Worm (Caenorhabditis elegans) whole organism, young adult: ENCODE results near the gene C54E4.12.
A peak's percentile ranks its signal among the peaks of the same experiment; 100 is the strongest.

Source experiments
- B0336.3 ChIP-seq: fragments of 200-800 bp; sonication (Bioruptor generic); IDR thresholded peaks from 2 replicates; pipeline ENCODE4 v1.3.6; 2022; ENCODE audit warnings: missing genetic modification characterization, missing compliant biosample characterization
- D2030.7 ChIP-seq: fragments of 200-800 bp; sonication (Bioruptor generic); IDR thresholded peaks from 2 replicates; pipeline ENCODE4 v1.3.6; 2022; ENCODE audit warnings: missing genetic modification reagents, missing genetic modification characterization, missing compliant biosample characterization
- F55B11.4 ChIP-seq: sonication (generic microtip); optimal IDR thresholded peaks from 2 replicates; lab custom pipeline; 2016; ENCODE audit warnings: missing compliant biosample characterization, missing genetic modification characterization, borderline replicate concordance; ENCODE audit not compliant: insufficient read depth
- Y53F4B.3 ChIP-seq: fragments of 200-800 bp; sonication (Bioruptor generic); IDR thresholded peaks from 2 replicates; pipeline ENCODE4 v1.3.6; 2022; ENCODE audit warnings: missing genetic modification reagents, missing genetic modification characterization, missing compliant biosample characterization
- Y56A3A.18 ChIP-seq: fragments of 200-800 bp; sonication (Bioruptor generic); IDR thresholded peaks from 2 replicates; pipeline ENCODE4 v1.3.6; 2022; ENCODE audit warnings: missing genetic modification reagents, missing genetic modification characterization, missing compliant biosample characterization
- Y67H2A.10 ChIP-seq: fragments of 200-800 bp; sonication (Bioruptor generic); conservative IDR thresholded peaks from 2 replicates; pipeline ENCODE4 v1.3.6; 2022; ENCODE audit warnings: missing genetic modification reagents, missing genetic modification characterization, missing compliant biosample characterization
- aptf-3 ChIP-seq: fragments of 200-800 bp; sonication (Bioruptor generic); IDR thresholded peaks from 2 replicates; pipeline ENCODE4 v1.3.6; 2022; ENCODE audit warnings: missing genetic modification characterization, missing compliant biosample characterization
- attf-5 ChIP-seq: fragments of 200-800 bp; sonication (Bioruptor generic); optimal IDR thresholded peaks from 2 replicates; lab custom pipeline; 2018; ENCODE audit warnings: mild to moderate bottlenecking, missing genetic modification characterization, missing compliant biosample characterization
- bed-1 ChIP-seq: fragments of 200-800 bp; sonication (Bioruptor generic); IDR thresholded peaks from 2 replicates; pipeline ENCODE4 v1.3.6; 2022; ENCODE audit warnings: missing genetic modification reagents, missing genetic modification characterization, missing compliant biosample characterization
- ceh-91 ChIP-seq: fragments of 200-800 bp; sonication (Bioruptor generic); IDR thresholded peaks from 2 replicates; pipeline ENCODE4 v1.3.6; 2022; ENCODE audit warnings: missing genetic modification reagents, missing genetic modification characterization, missing compliant biosample characterization
- egrh-3 ChIP-seq: fragments of 200-800 bp; sonication (Bioruptor generic); IDR thresholded peaks from 2 replicates; pipeline ENCODE4 v1.3.6; 2022; ENCODE audit warnings: missing genetic modification reagents, missing genetic modification characterization, missing compliant biosample characterization
- ekl-4 ChIP-seq: fragments of 200-800 bp; sonication (Bioruptor generic); IDR thresholded peaks from 2 replicates; pipeline ENCODE4 v1.3.6; 2022; ENCODE audit warnings: missing genetic modification reagents, missing genetic modification characterization, missing compliant biosample characterization
- let-607 ChIP-seq, 2 experiments: fragments of 200-800 bp in 1 of 2; sonication (Bioruptor generic) in 1 of 2; sonication (generic microtip) in 1 of 2; optimal IDR thresholded peaks; 2 replicates each; lab custom pipeline; 2016 to 2018; ENCODE audit warnings: mild to moderate bottlenecking in 2 of 2, missing compliant biosample characterization in 2 of 2, missing genetic modification characterization in 2 of 2, moderate library complexity in 2 of 2, missing genotype in 1 of 2
- lin-35 ChIP-seq, 3 experiments: fragments of 150-350 bp in 2 of 3; sonication (generic microtip) in 1 of 3; optimal IDR thresholded peaks; 2 replicates each; lab custom pipeline; 2014 to 2018; ENCODE audit warnings: missing biosample characterization in 3 of 3, missing genetic modification characterization in 3 of 3, missing genetic modification reagents in 3 of 3
- lir-1 ChIP-seq: fragments of 200-800 bp; sonication (Bioruptor generic); conservative IDR thresholded peaks from 2 replicates; pipeline ENCODE4 v1.3.6; 2022; ENCODE audit warnings: missing genetic modification reagents, missing genetic modification characterization, missing compliant biosample characterization
- lsl-1 ChIP-seq: fragments of 200-800 bp; sonication (Bioruptor generic); optimal IDR thresholded peaks from 2 replicates; lab custom pipeline; 2018; ENCODE audit warnings: mild to moderate bottlenecking, missing genetic modification characterization, moderate library complexity, missing compliant biosample characterization
- madf-6 ChIP-seq: fragments of 200-800 bp; sonication (Bioruptor generic); IDR thresholded peaks from 2 replicates; pipeline ENCODE4 v1.3.6; 2022; ENCODE audit warnings: missing genetic modification reagents, missing genetic modification characterization, missing compliant biosample characterization
- nfya-1 ChIP-seq: sonication (generic microtip); optimal IDR thresholded peaks from 2 replicates; lab custom pipeline; 2017; ENCODE audit warnings: antibody characterized with exemption, missing compliant biosample characterization, missing genetic modification characterization, borderline replicate concordance; ENCODE audit not compliant: insufficient read depth
- nfya-2 ChIP-seq: fragments of 200-800 bp; sonication (Bioruptor generic); IDR thresholded peaks from 2 replicates; pipeline ENCODE4 v1.3.6; 2022; ENCODE audit warnings: missing genetic modification reagents, missing genetic modification characterization, missing compliant biosample characterization
- nhr-27 ChIP-seq: fragments of 200-800 bp; sonication (Bioruptor generic); optimal IDR thresholded peaks from 2 replicates; lab custom pipeline; 2018; ENCODE audit warnings: mild to moderate bottlenecking, missing genetic modification characterization, moderate library complexity, missing compliant biosample characterization
- nhr-90 ChIP-seq: sonication (generic microtip); optimal IDR thresholded peaks from 2 replicates; lab custom pipeline; 2016; ENCODE audit warnings: missing genotype, mild to moderate bottlenecking, missing genetic modification characterization, missing compliant biosample characterization
- pha-4 ChIP-seq: fragments of 150-350 bp; sonication (generic microtip); optimal IDR thresholded peaks from 2 replicates; lab custom pipeline; 2014; ENCODE audit warnings: missing biosample characterization, missing genetic modification reagents, missing genetic modification characterization
- rcor-1 ChIP-seq: fragments of 200-800 bp; sonication (Bioruptor generic); IDR thresholded peaks from 2 replicates; pipeline ENCODE4 v1.3.6; 2022; ENCODE audit warnings: missing genetic modification reagents, missing genetic modification characterization, missing compliant biosample characterization
- sdz-38 ChIP-seq: sonication (generic microtip); optimal IDR thresholded peaks from 2 replicates; lab custom pipeline; 2016; ENCODE audit warnings: missing genotype, missing genetic modification characterization, missing compliant biosample characterization
- snpc-1.1 ChIP-seq: sonication (generic microtip); optimal IDR thresholded peaks from 2 replicates; lab custom pipeline; 2017; ENCODE audit warnings: missing genetic modification characterization, mild to moderate bottlenecking, missing compliant biosample characterization, antibody characterized with exemption, moderate library complexity, missing genotype, missing genetic modification reagents; ENCODE audit not compliant: insufficient read depth
- snpc-4 ChIP-seq, 5 experiments: fragments of 150-350 bp in 1 of 5; sonication (generic microtip) in 4 of 5; optimal IDR thresholded peaks; 2 replicates each; lab custom pipeline; 2014 to 2018; ENCODE audit warnings: missing genetic modification characterization in 5 of 5, missing biosample characterization in 3 of 5, antibody characterized with exemption in 2 of 5, mild to moderate bottlenecking in 2 of 5, missing compliant biosample characterization in 2 of 5, missing genotype in 2 of 5, moderate library complexity in 2 of 5, missing genetic modification reagents in 1 of 5
- zfh-2 ChIP-seq: fragments of 200-800 bp; sonication (Bioruptor generic); conservative IDR thresholded peaks from 2 replicates; pipeline ENCODE4 v1.3.6; 2022; ENCODE audit warnings: missing genetic modification reagents, missing genetic modification characterization, missing compliant biosample characterization
- ztf-18 ChIP-seq: sonication (generic microtip); optimal IDR thresholded peaks from 2 replicates; lab custom pipeline; 2016; ENCODE audit warnings: missing genotype, mild to moderate bottlenecking, missing genetic modification characterization, missing compliant biosample characterization
- ztf-22 ChIP-seq: fragments of 200-800 bp; sonication (Bioruptor generic); optimal IDR thresholded peaks from 2 replicates; lab custom pipeline; 2018; ENCODE audit warnings: mild to moderate bottlenecking, missing genetic modification characterization, moderate library complexity, missing compliant biosample characterization
- ztf-3 ChIP-seq: fragments of 200-800 bp; sonication (Bioruptor generic); optimal IDR thresholded peaks from 2 replicates; lab custom pipeline; 2018; ENCODE audit warnings: mild to moderate bottlenecking, missing genetic modification characterization, missing compliant biosample characterization

C54E4.12 gene

ce11 chrIV:2127375-2127774 is 13.1 kb downstream of the C54E4.12 start:
- TF ChIP-seq lsl-1 (GFP tag; lab: Kevin White, UChicago) (no peak), Y53F4B.3 (GFP tag; lab: Robert Waterston, UW) (no peak), snpc-1.1 (tag; lab: Kevin White, UChicago) (no peak), nfya-2 (GFP tag; lab: Robert Waterston, UW) (no peak), Y56A3A.18 (GFP tag; lab: Robert Waterston, UW) (no peak), egrh-3 (GFP tag; lab: Robert Waterston, UW) (peak; percentile 88), zfh-2 (GFP tag; lab: Robert Waterston, UW) (peak; percentile 87), B0336.3 (GFP tag; lab: Robert Waterston, UW) (no peak), ceh-91 (no peak), bed-1 (GFP tag; lab: Robert Waterston, UW) (no peak), lin-35 (GFP tag; optimal IDR thresholded peaks at IDR 0.05; lab: Kevin White, UChicago) (no peak)
- TF ChIP-seq, all 124 proteins: peak for 2

ce11 chrIV:2122488-2122887 is 18.0 kb downstream of the C54E4.12 start, which contains the start of gene glb-7:
Gene glb-7 (plus strand): TSS chrIV:2122788.
- TF ChIP-seq attf-5 (GFP tag; lab: Kevin White, UChicago) = no peak
- TF ChIP-seq Y67H2A.10 (GFP tag; lab: Robert Waterston, UW) = no peak
- no peak for TF ChIP-seq ekl-4 (GFP tag; lab: Robert Waterston, UW)
- TF ChIP-seq lir-1 = no peak
- TF ChIP-seq D2030.7 (GFP tag; lab: Robert Waterston, UW) = no peak
- no peak for TF ChIP-seq ztf-18 (tag; lab: Kevin White, UChicago)
- no peak for TF ChIP-seq ztf-22 (GFP tag; lab: Kevin White, UChicago)
- TF ChIP-seq snpc-4 (GFP tag; optimal IDR thresholded peaks at IDR 0.05; lab: Kevin White, UChicago) = no peak
- no peak for TF ChIP-seq snpc-4 (tag; optimal IDR thresholded peaks at IDR 0.05; lab: Kevin White, UChicago)
- TF ChIP-seq F55B11.4 (tag; lab: Kevin White, UChicago) = no peak
- no peak for TF ChIP-seq rcor-1 (GFP tag; lab: Robert Waterston, UW)
- TF ChIP-seq pha-4 (tag; lab: Kevin White, UChicago) = no peak
- no peak for TF ChIP-seq nfya-2 (GFP tag; lab: Robert Waterston, UW)
- no peak for TF ChIP-seq let-607 (tag; optimal IDR thresholded peaks at IDR 0.05; lab: Kevin White, UChicago)

ce11 chrIV:2117268-2117667 is 23.2 kb downstream of the C54E4.12 start:
- TF ChIP-seq madf-6 (GFP tag; lab: Robert Waterston, UW) (no peak), B0336.3 (GFP tag; lab: Robert Waterston, UW) (no peak), nhr-27 (tag; lab: Kevin White, UChicago) (no peak), aptf-3 (GFP tag; lab: Robert Waterston, UW) (no peak)

- TF ChIP-seq nhr-90 (tag; lab: Kevin White, UChicago) = no peak
- TF ChIP-seq sdz-38 (tag; lab: Kevin White, UChicago) = no peak
- TF ChIP-seq B0336.3 (GFP tag; lab: Robert Waterston, UW) = no peak
- no peak for TF ChIP-seq ztf-3 (GFP tag; lab: Kevin White, UChicago)
- no peak for TF ChIP-seq ztf-18 (tag; lab: Kevin White, UChicago)
- no peak for TF ChIP-seq nfya-1 (tag; lab: Kevin White, UChicago)
- no peak for TF ChIP-seq ceh-91
- TF ChIP-seq lir-1 = no peak
Measured at ce11 chrIV:2114337-2114736, 26.1 kb downstream of the C54E4.12 start, which contains the start of gene xbx-4. Gene xbx-4 (plus strand): TSS chrIV:2114637.
